Worm (Caenorhabditis elegans): ENCODE results near the gene ceh-79.

DNA sequence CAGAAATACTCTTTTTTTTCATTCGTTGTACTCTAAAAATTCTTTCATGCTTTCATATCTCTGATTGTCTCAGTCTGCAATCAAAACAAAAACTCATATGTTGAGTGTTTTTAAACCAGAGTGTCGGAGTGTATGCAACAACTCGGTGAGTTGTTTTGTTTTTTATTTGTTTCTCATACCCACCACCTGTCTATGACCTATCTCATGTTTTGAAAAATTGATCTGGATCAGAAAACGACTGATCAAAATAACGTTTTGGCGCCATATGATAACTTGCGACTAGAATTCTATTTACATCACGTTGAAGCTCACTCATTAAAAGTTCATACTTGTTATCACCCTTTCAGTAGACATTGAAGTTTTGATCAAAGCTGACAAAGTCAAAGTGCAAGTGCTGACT, 2.9 kb upstream of the ceh-79 start:
- TF ChIP-seq dpl-1 (GFP tag; optimal IDR thresholded peaks at IDR 0.05) (no peak), alr-1 (tag; optimal IDR thresholded peaks at IDR 0.05; ENCODE audit: borderline replicate concordance) (no peak), fkh-4 (tag; optimal IDR thresholded peaks at IDR 0.05; ENCODE audit: borderline replicate concordance) (no peak)

Measured in whole organism, L1 larva.